Fruit fly (Drosophila melanogaster) Kc167 (cell line): ENCODE measurements around the gene tobi.

Experiments
- Myc ChIP-seq: fragments of >200 bp; optimal IDR thresholded peaks from 2 replicates; lab custom pipeline; 2017; ENCODE audit warnings: missing external identifiers
- Sin3A ChIP-seq: fragments of >200 bp; optimal IDR thresholded peaks from 2 replicates; lab custom pipeline; 2018; ENCODE audit warnings: missing external identifiers
- h ChIP-seq: fragments of >200 bp; optimal IDR thresholded peaks from 3 replicates; lab custom pipeline; 2018; ENCODE audit warnings: missing external identifiers
- insv ChIP-seq: fragments of >200 bp; optimal IDR thresholded peaks from 3 replicates; lab custom pipeline; 2018; ENCODE audit warnings: missing external identifiers
- psq ChIP-seq: fragments of >200 bp; optimal IDR thresholded peaks from 2 replicates; lab custom pipeline; 2017; ENCODE audit warnings: missing external identifiers
- ttk ChIP-seq: sonication (Bioruptor generic); optimal IDR thresholded peaks from 2 replicates; lab custom pipeline; 2017; ENCODE audit warnings: missing external identifiers

tobi gene

dm6 chr3R:25320051-25320705 is 26.5 kb downstream of the tobi start, which contains the start of gene CG10560:
CG10560 (minus strand) TSS chr3R:25320101.
- TF ChIP-seq Myc (lab: Kevin White, UChicago): no peak
- no peak for TF ChIP-seq psq (lab: Kevin White, UChicago)
- TF ChIP-seq insv (lab: Kevin White, UChicago): no peak
- no peak for TF ChIP-seq h (lab: Kevin White, UChicago)
- no peak for TF ChIP-seq Sin3A (lab: Kevin White, UChicago)
- no peak for TF ChIP-seq ttk (lab: Kevin White, UChicago)

- TF ChIP-seq psq (lab: Kevin White, UChicago): no peak
- TF ChIP-seq Sin3A (lab: Kevin White, UChicago): no peak
- no peak for TF ChIP-seq h (lab: Kevin White, UChicago)
Observed at dm6 chr3R:25318011-25318410, 28.7 kb downstream of the tobi start, which contains the start of gene CG10553. CG10553 (minus strand) TSS chr3R:25318111.

dm6 chr3R:25316016-25316415 is 30.7 kb downstream of the tobi start, which contains the start of gene CG10559:
CG10559 (minus strand) TSS chr3R:25316116.
- no peak for TF ChIP-seq h (lab: Kevin White, UChicago)
- no peak for TF ChIP-seq Myc (lab: Kevin White, UChicago)
- TF ChIP-seq insv (lab: Kevin White, UChicago): no peak
- no peak for TF ChIP-seq Sin3A (lab: Kevin White, UChicago)
- TF ChIP-seq ttk (lab: Kevin White, UChicago): no peak
- no peak for TF ChIP-seq psq (lab: Kevin White, UChicago)

dm6 chr3R:25313771-25314170 is 33.0 kb downstream of the tobi start, which contains the start of gene CG31087:
CG31087 (minus strand) TSS chr3R:25313833.
- TF ChIP-seq insv (lab: Kevin White, UChicago) (no peak), Sin3A (lab: Kevin White, UChicago) (no peak), psq (lab: Kevin White, UChicago) (no peak)

dm6 chr3R:25312583-25312982 is 34.1 kb downstream of the tobi start:
- TF ChIP-seq h (lab: Kevin White, UChicago) (no peak), ttk (lab: Kevin White, UChicago) (no peak), Myc (lab: Kevin White, UChicago) (no peak), insv (lab: Kevin White, UChicago) (no peak), Sin3A (lab: Kevin White, UChicago) (no peak), psq (lab: Kevin White, UChicago) (no peak)

dm6 chr3R:25310843-25311242 is 35.9 kb downstream of the tobi start, which contains the start of gene CG31099:
CG31099 (minus strand) TSS chr3R:25310943.
- TF ChIP-seq h (lab: Kevin White, UChicago) (no peak), psq (lab: Kevin White, UChicago) (no peak), Sin3A (lab: Kevin White, UChicago) (no peak), insv (lab: Kevin White, UChicago) (no peak), ttk (lab: Kevin White, UChicago) (no peak)

dm6 chr3R:25309175-25309574 is 37.5 kb downstream of the tobi start:
- TF ChIP-seq Sin3A (lab: Kevin White, UChicago) (no peak), h (lab: Kevin White, UChicago) (no peak), ttk (lab: Kevin White, UChicago) (no peak), Myc (lab: Kevin White, UChicago) (no peak), insv (lab: Kevin White, UChicago) (no peak), psq (lab: Kevin White, UChicago) (no peak)

- TF ChIP-seq Sin3A (lab: Kevin White, UChicago) (no peak), h (lab: Kevin White, UChicago) (no peak), ttk (lab: Kevin White, UChicago) (no peak), Myc (lab: Kevin White, UChicago) (no peak), psq (lab: Kevin White, UChicago) (no peak), insv (lab: Kevin White, UChicago) (no peak)
Observed at dm6 chr3R:25308228-25308627, 38.5 kb downstream of the tobi start, which contains the start of gene CG10550. CG10550 (minus strand) TSS chr3R:25308391.

- TF ChIP-seq ttk (lab: Kevin White, UChicago) (no peak), Myc (lab: Kevin White, UChicago) (no peak), psq (lab: Kevin White, UChicago) (no peak)
Observed at dm6 chr3R:25305822-25306544, 40.7 kb downstream of the tobi start.

dm6 chr3R:25303857-25304440 is 42.8 kb downstream of the tobi start, which contains the start of gene CG31436:
CG31436 (plus strand) TSS chr3R:25304137.
- TF ChIP-seq ttk (lab: Kevin White, UChicago) (no peak), psq (lab: Kevin White, UChicago) (no peak), Myc (lab: Kevin White, UChicago) (no peak), h (lab: Kevin White, UChicago) (no peak), insv (lab: Kevin White, UChicago) (no peak), Sin3A (lab: Kevin White, UChicago) (no peak)

dm6 chr3R:25302239-25302638 is 44.5 kb downstream of the tobi start, which contains the start of gene CG31370:
CG31370 (plus strand) TSS chr3R:25302464.
- TF ChIP-seq Sin3A (lab: Kevin White, UChicago): no peak
- no peak for TF ChIP-seq insv (lab: Kevin White, UChicago)
- no peak for TF ChIP-seq Myc (lab: Kevin White, UChicago)
- TF ChIP-seq psq (lab: Kevin White, UChicago): no peak
- TF ChIP-seq h (lab: Kevin White, UChicago): no peak
- no peak for TF ChIP-seq ttk (lab: Kevin White, UChicago)
